Fruit fly (Drosophila melanogaster): ENCODE measurements around the gene CG6769.

dm6 chrX:17881138-17882121, 20.6 kb downstream of the CG6769 start:
- no peak for TF ChIP-seq CG34376 (GFP tag; optimal IDR thresholded peaks at IDR 0.05)
- TF ChIP-seq CG17568 (GFP tag; optimal IDR thresholded peaks at IDR 0.05): no peak
- no peak for TF ChIP-seq CG6765 (GFP tag; optimal IDR thresholded peaks at IDR 0.05)
- TF ChIP-seq scrt (GFP tag; optimal IDR thresholded peaks at IDR 0.05): peak; percentile 33
- TF ChIP-seq emc (GFP tag; optimal IDR thresholded peaks at IDR 0.05): peak; percentile 51
- no peak for TF ChIP-seq Max (GFP tag; optimal IDR thresholded peaks at IDR 0.05)
- peak; percentile 14 for TF ChIP-seq Side (GFP tag; optimal IDR thresholded peaks at IDR 0.05)
- peak; percentile 80 for TF ChIP-seq ind (GFP tag; optimal IDR thresholded peaks at IDR 0.05)
- TF ChIP-seq Med (GFP tag): peak; percentile 97
- TF ChIP-seq ro (GFP tag; IDR thresholded peaks at IDR 0.05): no peak
- no peak for TF ChIP-seq Xrp1 (GFP tag; IDR thresholded peaks at IDR 0.05)
- peak; percentile 37; the same call in 1 of the 2 replicates for TF ChIP-seq MBD-R2 (GFP tag; IDR thresholded peaks at IDR 0.05)
- no peak for TF ChIP-seq crp (GFP tag; optimal IDR thresholded peaks at IDR 0.05)
- TF ChIP-seq CG3407 (GFP tag; optimal IDR thresholded peaks at IDR 0.05): no peak

Data from whole organism, embryonic.